Worm (Caenorhabditis elegans): ENCODE data around the gene srd-34.

The srd-34 gene

DNA sequence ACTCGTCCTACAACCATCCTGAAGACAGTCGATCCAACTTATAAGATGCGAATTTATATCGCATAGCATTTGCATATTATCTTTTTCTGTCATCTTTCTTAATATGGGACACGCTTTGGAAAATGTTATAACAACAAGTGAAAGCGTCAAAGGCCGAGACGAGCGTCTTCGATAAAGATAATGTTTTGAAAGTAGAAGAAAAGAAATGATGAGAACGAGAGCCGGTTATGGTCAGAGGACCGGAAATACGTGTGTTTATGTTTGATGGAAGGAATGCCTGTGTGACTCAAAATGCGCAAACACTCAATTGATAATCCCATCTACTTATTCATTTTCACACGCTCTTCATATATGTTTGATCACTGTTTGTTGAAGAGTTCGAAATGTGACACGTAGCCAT is 45.9 kb downstream of the srd-34 start, which contains the start of gene C35A5.11:
C35A5.11 (minus strand) TSS at position 101 of the 400 bp plus-strand sequence.
- no peak for TF ChIP-seq ceh-36 (tag; optimal IDR thresholded peaks at IDR 0.05)
- TF ChIP-seq sea-1 (GFP tag; conservative IDR thresholded peaks at IDR 0.05), result no peak
- no peak for TF ChIP-seq hmg-4 (GFP tag; optimal IDR thresholded peaks at IDR 0.05)
- TF ChIP-seq pes-1 (GFP tag; IDR thresholded peaks at IDR 0.05), result no peak
- no peak for TF ChIP-seq F13C5.2 (tag; optimal IDR thresholded peaks at IDR 0.05)
- no peak for TF ChIP-seq B0310.2 (tag; optimal IDR thresholded peaks at IDR 0.05)
- no peak for TF ChIP-seq tbx-37 (GFP tag; conservative IDR thresholded peaks at IDR 0.05)
- no peak for TF ChIP-seq tra-4 (tag; optimal IDR thresholded peaks at IDR 0.05)
- TF ChIP-seq hnd-1 (tag; optimal IDR thresholded peaks at IDR 0.05), result no peak
- no peak for TF ChIP-seq tbx-11 (GFP tag; IDR thresholded peaks at IDR 0.05)
- TF ChIP-seq hmbx-1 (tag; optimal IDR thresholded peaks at IDR 0.05), result no peak
- TF ChIP-seq ets-7 (tag; optimal IDR thresholded peaks at IDR 0.05), result no peak
- no peak for TF ChIP-seq ama-1 (optimal IDR thresholded peaks at IDR 0.05)

ce11 chrV:10501295-10501694 is 47.6 kb downstream of the srd-34 start, which contains the start of gene C35A5.3:
Gene C35A5.3 (minus strand): TSS chrV:10501395.
- TF ChIP-seq sea-1 (GFP tag; conservative IDR thresholded peaks at IDR 0.05), result no peak
- no peak for TF ChIP-seq scrt-1 (GFP tag; IDR thresholded peaks at IDR 0.05)
- TF ChIP-seq tbx-37 (GFP tag; conservative IDR thresholded peaks at IDR 0.05), result no peak
- TF ChIP-seq hmg-4 (GFP tag; optimal IDR thresholded peaks at IDR 0.05), result no peak
- no peak for TF ChIP-seq ceh-13 (GFP tag; optimal IDR thresholded peaks at IDR 0.05)
- TF ChIP-seq flt-1 (GFP tag; IDR thresholded peaks at IDR 0.05), result no peak
- TF ChIP-seq ets-7 (tag; optimal IDR thresholded peaks at IDR 0.05), result no peak
- no peak for TF ChIP-seq ama-1 (optimal IDR thresholded peaks at IDR 0.05)
- no peak for TF ChIP-seq tbx-11 (GFP tag; IDR thresholded peaks at IDR 0.05)
- no peak for TF ChIP-seq hnd-1 (tag; optimal IDR thresholded peaks at IDR 0.05)
- TF ChIP-seq pes-1 (GFP tag; IDR thresholded peaks at IDR 0.05), result no peak
- no peak for TF ChIP-seq F13C5.2 (tag; optimal IDR thresholded peaks at IDR 0.05)
- TF ChIP-seq aly-1 (tag; optimal IDR thresholded peaks at IDR 0.05), result no peak
- TF ChIP-seq ceh-36 (tag; optimal IDR thresholded peaks at IDR 0.05), result no peak
- TF ChIP-seq hmbx-1 (tag; optimal IDR thresholded peaks at IDR 0.05), result no peak
- TF ChIP-seq tra-4 (tag; optimal IDR thresholded peaks at IDR 0.05), result no peak
- TF ChIP-seq B0310.2 (tag; optimal IDR thresholded peaks at IDR 0.05), result no peak
